Fruit fly (Drosophila melanogaster) whole organism, prepupa: ENCODE measurements around the gene Hk.

Experiments used
- Blimp-1 ChIP-seq: fragments of 200-800 bp; sonication (Bioruptor generic); optimal IDR thresholded peaks from 3 replicates; lab custom pipeline; 2017; ENCODE audit warnings: missing biosample characterization, missing genetic modification characterization, mild to moderate bottlenecking, moderate library complexity, missing genetic modification reagents
- CG6792 ChIP-seq: fragments of 200-800 bp; sonication (Bioruptor generic); optimal IDR thresholded peaks from 3 replicates; lab custom pipeline; 2016; ENCODE audit warnings: missing biosample characterization, missing genetic modification characterization
- Eip75B ChIP-seq: fragments of 200-800 bp; sonication (Bioruptor generic); optimal IDR thresholded peaks from 3 replicates; lab custom pipeline; 2016; ENCODE audit warnings: missing biosample characterization, missing genetic modification characterization
- Lpt ChIP-seq: fragments of 200-800 bp; sonication (Bioruptor generic); optimal IDR thresholded peaks from 3 replicates; lab custom pipeline; 2016; ENCODE audit warnings: missing biosample characterization, missing genetic modification characterization
- acj6 ChIP-seq: fragments of 200-800 bp; sonication (Bioruptor generic); optimal IDR thresholded peaks from 3 replicates; lab custom pipeline; 2016; ENCODE audit warnings: missing biosample characterization, missing genetic modification characterization
- lz ChIP-seq: fragments of 200-800 bp; sonication (Bioruptor generic); optimal IDR thresholded peaks from 3 replicates; lab custom pipeline; 2016; ENCODE audit warnings: missing biosample characterization, missing genetic modification characterization

dm6 chrX:10242883-10243282 is 20.4 kb downstream of the Hk start:
- TF ChIP-seq acj6 (GFP tag; lab: Kevin White, UChicago) (no peak), Eip75B (GFP tag; lab: Kevin White, UChicago) (no peak), Lpt (GFP tag; lab: Kevin White, UChicago) (no peak), lz (GFP tag; lab: Kevin White, UChicago) (no peak), Blimp-1 (GFP tag; lab: Kevin White, UChicago) (no peak), CG6792 (no peak)
